Fruit fly (Drosophila melanogaster) whole organism, prepupa: ENCODE data around the gene Srp54k.

Experiments used
- Blimp-1 ChIP-seq: fragments of 200-800 bp; sonication (Bioruptor generic); optimal IDR thresholded peaks from 3 replicates; lab custom pipeline; 2017; ENCODE audit warnings: missing biosample characterization, missing genetic modification characterization, mild to moderate bottlenecking, moderate library complexity, missing genetic modification reagents
- CG10631 ChIP-seq: fragments of 200-800 bp; sonication (Bioruptor generic); optimal IDR thresholded peaks from 2 replicates; lab custom pipeline; 2016; ENCODE audit warnings: missing biosample characterization, missing genetic modification characterization
- CG11762 ChIP-seq: fragments of 200-800 bp; sonication (Bioruptor generic); optimal IDR thresholded peaks from 3 replicates; lab custom pipeline; 2016; ENCODE audit warnings: missing biosample characterization, missing genetic modification characterization; ENCODE audit not compliant: insufficient read depth
- CG11902 ChIP-seq: fragments of 200-800 bp; sonication (Bioruptor generic); optimal IDR thresholded peaks from 3 replicates; lab custom pipeline; 2016; ENCODE audit warnings: missing biosample characterization, missing genetic modification characterization
- CG15336 ChIP-seq: fragments of 200-800 bp; sonication (Bioruptor generic); IDR thresholded peaks from 2 replicates; pipeline ENCODE4 v1.3.6; 2022; ENCODE audit warnings: missing biosample characterization, missing genetic modification characterization
- CG1621 ChIP-seq: fragments of 200-800 bp; sonication (Bioruptor generic); optimal IDR thresholded peaks from 3 replicates; lab custom pipeline; 2018; ENCODE audit warnings: missing biosample characterization, mild to moderate bottlenecking, missing genetic modification characterization
- CG16779 ChIP-seq: fragments of 200-800 bp; sonication (Bioruptor generic); optimal IDR thresholded peaks from 3 replicates; lab custom pipeline; 2017; ENCODE audit warnings: missing biosample characterization, mild to moderate bottlenecking, missing genetic modification characterization
- CG3032 ChIP-seq: fragments of 200-800 bp; optimal IDR thresholded peaks from 2 replicates; lab custom pipeline; 2019; ENCODE audit warnings: missing biosample characterization, mild to moderate bottlenecking, missing genetic modification characterization, moderate library complexity
- CG31627 ChIP-seq: fragments of 200-800 bp; sonication (Bioruptor generic); optimal IDR thresholded peaks from 3 replicates; lab custom pipeline; 2016; ENCODE audit warnings: missing biosample characterization, missing genetic modification characterization
- CG32006 ChIP-seq: fragments of 200-800 bp; sonication (Bioruptor generic); optimal IDR thresholded peaks from 3 replicates; lab custom pipeline; 2017; ENCODE audit warnings: missing biosample characterization, mild to moderate bottlenecking, missing genetic modification characterization
- CG3919 ChIP-seq: fragments of 200-800 bp; sonication (Bioruptor generic); optimal IDR thresholded peaks from 3 replicates; lab custom pipeline; 2016; ENCODE audit warnings: missing biosample characterization, missing genetic modification characterization
- CG4318 ChIP-seq: fragments of 200-800 bp; sonication (Bioruptor generic); optimal IDR thresholded peaks from 3 replicates; lab custom pipeline; 2017; ENCODE audit warnings: missing biosample characterization, mild to moderate bottlenecking, missing genetic modification characterization
- CG6163 ChIP-seq: fragments of 200-800 bp; sonication (Bioruptor generic); IDR thresholded peaks from 3 replicates; pipeline ENCODE4 v1.3.6; 2022; ENCODE audit warnings: missing biosample characterization, missing genetic modification characterization
- CG6276 ChIP-seq: fragments of 200-800 bp; sonication (Bioruptor generic); optimal IDR thresholded peaks from 2 replicates; lab custom pipeline; 2017; ENCODE audit warnings: missing biosample characterization, mild to moderate bottlenecking, missing genetic modification characterization
- CG6808 ChIP-seq: fragments of 200-800 bp; sonication (Bioruptor generic); optimal IDR thresholded peaks from 3 replicates; lab custom pipeline; 2017; ENCODE audit warnings: missing biosample characterization, missing genetic modification characterization, mild to moderate bottlenecking, moderate library complexity, missing genetic modification reagents
- CG6854 ChIP-seq: fragments of 200-800 bp; sonication (Bioruptor generic); optimal IDR thresholded peaks from 2 replicates; lab custom pipeline; 2017; ENCODE audit warnings: missing biosample characterization, mild to moderate bottlenecking, missing genetic modification characterization
- CG7368 ChIP-seq: fragments of 200-800 bp; sonication (Bioruptor generic); optimal IDR thresholded peaks from 3 replicates; lab custom pipeline; 2016; ENCODE audit warnings: missing biosample characterization, missing genetic modification characterization
- CG8119 ChIP-seq: fragments of 200-800 bp; sonication (Bioruptor generic); IDR thresholded peaks from 3 replicates; pipeline ENCODE4 v1.3.6; 2022; ENCODE audit warnings: missing biosample characterization, missing genetic modification characterization
- CG8319 ChIP-seq: fragments of 200-800 bp; sonication (Bioruptor generic); optimal IDR thresholded peaks from 3 replicates; lab custom pipeline; 2016; ENCODE audit warnings: missing biosample characterization, missing genetic modification characterization
- CG8632 ChIP-seq: fragments of 200-800 bp; sonication (Bioruptor generic); optimal IDR thresholded peaks from 3 replicates; lab custom pipeline; 2016; ENCODE audit warnings: missing biosample characterization, missing genetic modification characterization
- CG9139 ChIP-seq: fragments of 200-800 bp; sonication (Bioruptor generic); optimal IDR thresholded peaks from 3 replicates; lab custom pipeline; 2017; ENCODE audit warnings: missing biosample characterization, mild to moderate bottlenecking, missing genetic modification characterization
- Eip75B ChIP-seq: fragments of 200-800 bp; sonication (Bioruptor generic); optimal IDR thresholded peaks from 3 replicates; lab custom pipeline; 2016; ENCODE audit warnings: missing biosample characterization, missing genetic modification characterization
- Eip78C ChIP-seq: fragments of 200-800 bp; sonication (Bioruptor generic); peaks from one replicate; lab custom pipeline; 2016; ENCODE audit warnings: missing biosample characterization, missing genetic modification characterization
- Ets21C ChIP-seq: fragments of 200-800 bp; sonication (Bioruptor generic); optimal IDR thresholded peaks from 3 replicates; lab custom pipeline; 2016; ENCODE audit warnings: missing biosample characterization, missing genetic modification characterization
- Ets96B ChIP-seq: fragments of 200-800 bp; optimal IDR thresholded peaks from 2 replicates; lab custom pipeline; 2019; ENCODE audit warnings: missing biosample characterization, mild to moderate bottlenecking, missing genetic modification characterization, moderate library complexity
- Gug ChIP-seq: fragments of 200-800 bp; sonication (Bioruptor generic); IDR thresholded peaks from 2 replicates; pipeline ENCODE4 v1.3.6; 2022; ENCODE audit warnings: missing biosample characterization, missing genetic modification characterization
- Hr39 ChIP-seq: fragments of 200-800 bp; sonication (Bioruptor generic); optimal IDR thresholded peaks from 2 replicates; lab custom pipeline; 2016; ENCODE audit warnings: missing biosample characterization, missing genetic modification characterization
- Hr4 ChIP-seq: fragments of 200-800 bp; sonication (Bioruptor generic); optimal IDR thresholded peaks from 3 replicates; lab custom pipeline; 2016; ENCODE audit warnings: missing biosample characterization, missing genetic modification characterization
- Sox14 ChIP-seq: fragments of 200-800 bp; sonication (Bioruptor generic); optimal IDR thresholded peaks from 3 replicates; lab custom pipeline; 2016; ENCODE audit warnings: missing biosample characterization, missing genetic modification characterization
- Sox15 ChIP-seq: fragments of 200-800 bp; sonication (Bioruptor generic); optimal IDR thresholded peaks from 3 replicates; lab custom pipeline; 2016; ENCODE audit warnings: missing biosample characterization, missing genetic modification characterization
- achi ChIP-seq: fragments of 200-800 bp; sonication (Bioruptor generic); optimal IDR thresholded peaks from 3 replicates; lab custom pipeline; 2016; ENCODE audit warnings: missing biosample characterization, missing genetic modification characterization
- dac ChIP-seq: fragments of 200-800 bp; sonication (Bioruptor generic); optimal IDR thresholded peaks from 2 replicates; lab custom pipeline; 2017; ENCODE audit warnings: missing biosample characterization, mild to moderate bottlenecking, missing genetic modification characterization
- dsx ChIP-seq: fragments of 200-800 bp; optimal IDR thresholded peaks from 3 replicates; lab custom pipeline; 2019; ENCODE audit warnings: missing biosample characterization, mild to moderate bottlenecking, missing genetic modification characterization, moderate library complexity; ENCODE audit not compliant: poor library complexity, severe bottlenecking
- eg ChIP-seq: fragments of 200-800 bp; sonication (Bioruptor generic); IDR thresholded peaks from 3 replicates; pipeline ENCODE4 v1.3.6; 2022; ENCODE audit warnings: missing biosample characterization, missing genetic modification characterization
- esn ChIP-seq: fragments of 200-800 bp; sonication (Bioruptor generic); optimal IDR thresholded peaks from 2 replicates; lab custom pipeline; 2016; ENCODE audit warnings: missing biosample characterization, mild to moderate bottlenecking, missing genetic modification characterization, moderate library complexity
- fd59A ChIP-seq: fragments of 200-800 bp; sonication (Bioruptor generic); optimal IDR thresholded peaks from 2 replicates; lab custom pipeline; 2017; ENCODE audit warnings: missing biosample characterization, mild to moderate bottlenecking, missing genetic modification characterization, missing genetic modification reagents
- fkh ChIP-seq: fragments of 200-800 bp; sonication (Bioruptor generic); optimal IDR thresholded peaks from 3 replicates; lab custom pipeline; 2017; ENCODE audit warnings: missing biosample characterization, mild to moderate bottlenecking, missing genetic modification characterization, moderate library complexity
- lz ChIP-seq: fragments of 200-800 bp; sonication (Bioruptor generic); optimal IDR thresholded peaks from 3 replicates; lab custom pipeline; 2016; ENCODE audit warnings: missing biosample characterization, missing genetic modification characterization
- spab ChIP-seq: fragments of 200-800 bp; sonication (Bioruptor generic); optimal IDR thresholded peaks from 2 replicates; lab custom pipeline; 2017; ENCODE audit warnings: missing biosample characterization, mild to moderate bottlenecking, missing genetic modification characterization, missing genetic modification reagents
- ss ChIP-seq, 2 experiments: fragments of 200-800 bp; sonication (Bioruptor generic); optimal IDR thresholded peaks; 2 replicates in 1 of 2; 3 replicates in 1 of 2; lab custom pipeline; 2017 to 2018; ENCODE audit warnings: mild to moderate bottlenecking in 2 of 2, missing biosample characterization in 2 of 2, missing genetic modification characterization in 2 of 2, moderate library complexity in 1 of 2
- svp ChIP-seq: fragments of 200-800 bp; sonication (Bioruptor generic); peaks from one replicate; lab custom pipeline; 2016; ENCODE audit warnings: missing biosample characterization, missing genetic modification characterization
- topi ChIP-seq: fragments of 200-800 bp; sonication (Bioruptor generic); optimal IDR thresholded peaks from 3 replicates; lab custom pipeline; 2016; ENCODE audit warnings: missing biosample characterization, missing genetic modification characterization

The Srp54k gene

DNA sequence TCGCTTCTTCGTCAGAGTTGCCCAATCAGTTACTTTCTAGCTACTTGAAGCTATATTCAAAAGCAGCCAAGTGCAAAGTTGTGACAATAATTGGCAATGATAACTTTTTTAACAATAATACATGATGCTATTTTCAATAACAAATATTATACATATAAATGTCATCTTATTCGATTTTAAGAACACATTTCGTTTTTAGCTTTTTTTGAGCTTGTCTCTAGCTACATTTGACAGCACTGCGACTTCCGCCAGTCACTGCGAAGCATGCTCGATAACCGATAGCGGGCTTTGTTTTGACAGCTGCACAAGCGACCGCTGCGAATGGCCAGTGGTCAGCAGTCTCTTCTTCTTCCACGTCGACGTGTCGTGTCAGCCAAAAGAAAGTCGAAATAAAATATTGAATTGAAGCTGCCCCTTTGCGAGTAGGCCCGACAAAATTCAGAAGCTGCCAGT lies at the start of gene Srp54k, which contains the start of gene Gen:
TSS of gene Srp54k (plus strand) at position 325 of the 453 bp plus-strand sequence.
TSS of gene Gen (minus strand) at position 23 of the 453 bp plus-strand sequence.
- no peak for TF ChIP-seq Sox14 (GFP tag; lab: Kevin White, UChicago)
- 0 out of 2 replicates have a peak, but pooled peaks have one; percentile 20 for TF ChIP-seq Gug (GFP tag; lab: Robert Waterston, UW)
- peak; percentile 41 for TF ChIP-seq CG31627
- no peak for TF ChIP-seq Eip75B (GFP tag; lab: Kevin White, UChicago)
- TF ChIP-seq CG6163, result 0 out of 3 replicates have a peak, but pooled peaks have one; percentile 22
- peak; percentile 100 for TF ChIP-seq achi (GFP tag; lab: Kevin White, UChicago)
- no peak for TF ChIP-seq CG11902 (GFP tag; lab: Kevin White, UChicago)
- peak; percentile 54 for TF ChIP-seq esn
- no peak for TF ChIP-seq Ets96B (tag; lab: Kevin White, UChicago)
- TF ChIP-seq CG1621 (tag; lab: Kevin White, UChicago), result no peak
- TF ChIP-seq CG32006 (GFP tag; lab: Kevin White, UChicago), result no peak
- TF ChIP-seq Eip78C (GFP tag; lab: Kevin White, UChicago), result no peak
- peak; percentile 15 for TF ChIP-seq CG3032
- peak; percentile 9 for TF ChIP-seq CG6854 (GFP tag; lab: Kevin White, UChicago)
- TF ChIP-seq dsx (GFP tag; lab: Kevin White, UChicago), result no peak
- TF ChIP-seq lz (GFP tag; lab: Kevin White, UChicago), result peak; percentile 58

DNA sequence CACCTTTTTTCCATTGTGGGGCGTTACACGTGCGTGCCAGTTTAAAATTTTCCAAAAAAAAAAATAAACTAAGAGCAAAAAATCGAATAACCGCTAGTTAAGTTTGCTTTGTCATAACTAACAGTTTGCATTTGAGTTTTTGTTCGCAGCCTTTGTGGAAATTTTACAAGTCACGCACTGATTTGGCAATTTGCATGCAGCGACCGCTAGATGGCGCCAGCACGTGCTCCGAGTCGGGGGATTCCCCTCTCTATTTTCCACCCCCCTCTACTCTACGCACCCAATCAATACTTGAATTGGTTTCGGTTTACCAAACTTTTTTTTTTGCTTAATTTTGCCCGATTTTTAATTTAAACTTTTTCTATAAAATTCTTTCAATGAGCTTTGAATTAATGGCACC lies 27.3 kb upstream of the Srp54k start:
- TF ChIP-seq svp (no peak), spab (GFP tag; lab: Kevin White, UChicago) (no peak), Ets96B (tag; lab: Kevin White, UChicago) (no peak), CG16779 (tag; lab: Kevin White, UChicago) (no peak), achi (GFP tag; lab: Kevin White, UChicago) (no peak), Eip78C (GFP tag; lab: Kevin White, UChicago) (no peak), Sox15 (GFP tag; lab: Kevin White, UChicago) (no peak), CG8119 (GFP tag; lab: Robert Waterston, UW) (no peak), CG8319 (no peak), Sox14 (GFP tag; lab: Kevin White, UChicago) (no peak), CG1621 (tag; lab: Kevin White, UChicago) (no peak), Blimp-1 (GFP tag; lab: Kevin White, UChicago) (no peak), CG9139 (GFP tag; lab: Kevin White, UChicago) (no peak), CG3919 (no peak), Eip75B (GFP tag; lab: Kevin White, UChicago) (no peak)
- TF ChIP-seq, all 60 proteins: peak for 0

DNA sequence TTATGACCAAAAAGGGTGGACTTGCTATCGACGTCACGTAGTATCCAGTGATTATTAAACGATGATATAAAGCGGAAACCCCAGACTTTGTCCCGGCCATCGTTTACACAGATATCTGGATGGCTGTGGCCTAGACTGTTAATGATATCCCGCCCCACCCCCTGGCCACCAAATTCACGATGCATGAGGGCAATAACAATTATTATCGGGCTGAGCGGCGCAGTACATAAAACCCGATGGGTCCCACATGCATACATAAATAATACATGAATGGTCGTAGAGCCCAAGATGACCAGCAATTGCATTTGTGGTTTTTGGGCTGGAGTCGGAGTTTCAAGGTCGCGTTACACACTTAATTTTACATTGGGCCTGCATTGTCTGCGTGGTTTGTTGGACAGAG lies 24.9 kb upstream of the Srp54k start:
- TF ChIP-seq CG11762 (GFP tag; lab: Kevin White, UChicago) (no peak), dac (GFP tag; lab: Kevin White, UChicago) (no peak), CG3032 (no peak), CG15336 (no peak), CG10631 (GFP tag; lab: Kevin White, UChicago) (no peak), CG8632 (GFP tag; lab: Kevin White, UChicago) (no peak), spab (GFP tag; lab: Kevin White, UChicago) (no peak), fd59A (no peak), Blimp-1 (GFP tag; lab: Kevin White, UChicago) (no peak), CG6276 (GFP tag; lab: Kevin White, UChicago) (no peak), Eip78C (GFP tag; lab: Kevin White, UChicago) (peak; percentile 44), CG6808 (GFP tag; lab: Kevin White, UChicago) (peak; percentile 25), ss (GFP tag; optimal IDR thresholded peaks at IDR 0.05; lab: Kevin White, UChicago) (peak in 1 of 2 experiments; percentile 27), eg (no peak), CG8119 (GFP tag; lab: Robert Waterston, UW) (no peak), Ets21C (no peak), Hr39 (GFP tag; lab: Kevin White, UChicago) (no peak), fkh (no peak), topi (no peak), svp (peak; percentile 25), Hr4 (no peak), CG4318 (GFP tag; lab: Kevin White, UChicago) (no peak), CG7368 (GFP tag; lab: Kevin White, UChicago) (no peak), CG6163 (0 out of 3 replicates have a peak, but pooled peaks have one; percentile 14)
